Worm (Caenorhabditis elegans) whole organism, midembryonic: ENCODE results near the gene F46H6.5.

Experiments used
- cog-1 ChIP-seq: sonication (generic microtip); optimal IDR thresholded peaks from 2 replicates; lab custom pipeline; 2016; ENCODE audit warnings: missing genetic modification characterization, missing compliant biosample characterization
- flt-1 ChIP-seq: fragments of 200-800 bp; sonication (Bioruptor generic); IDR thresholded peaks from 2 replicates; pipeline ENCODE4 v1.3.6; 2022; ENCODE audit warnings: missing genetic modification characterization, missing compliant biosample characterization
- med-1 ChIP-seq: sonication (generic microtip); optimal IDR thresholded peaks from 2 replicates; lab custom pipeline; 2017; ENCODE audit warnings: missing genetic modification characterization, mild to moderate bottlenecking, missing compliant biosample characterization, antibody characterized with exemption, missing genetic modification reagents; ENCODE audit not compliant: insufficient read depth
- ztf-29 ChIP-seq: fragments of 200-800 bp; sonication (Bioruptor generic); IDR thresholded peaks from 2 replicates; pipeline ENCODE4 v1.3.6; 2022; ENCODE audit warnings: missing genetic modification reagents, missing genetic modification characterization, missing compliant biosample characterization

DNA sequence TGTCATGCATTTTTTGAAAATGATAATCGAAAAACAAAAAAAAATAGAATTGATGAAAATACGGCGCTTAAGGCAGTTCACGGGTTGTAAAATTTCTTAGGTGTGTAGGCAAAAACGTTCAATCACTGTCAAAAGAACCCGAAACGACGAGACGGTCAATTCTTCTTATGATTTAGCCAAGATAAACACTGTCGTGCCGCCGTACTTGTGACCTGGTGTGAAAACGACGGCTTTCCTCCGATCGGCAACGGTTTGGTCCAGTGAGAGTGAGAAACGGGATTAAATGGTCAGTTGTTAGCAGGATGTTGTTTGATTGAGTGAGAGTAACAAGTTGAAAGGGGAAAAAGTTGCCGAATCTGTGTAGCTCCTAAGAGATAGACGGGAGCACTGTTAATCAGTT is 7.9 kb downstream of the F46H6.5 start:
- TF ChIP-seq cog-1 (tag; lab: Kevin White, UChicago) (no peak), flt-1 (GFP tag; lab: Robert Waterston, UW) (no peak), ztf-29 (no peak), med-1 (no peak)
